Fruit fly (Drosophila melanogaster) whole organism, prepupa: ENCODE results near the gene fzo.

ENCODE experiments used
- Blimp-1 ChIP-seq: fragments of 200-800 bp; sonication (Bioruptor generic); optimal IDR thresholded peaks from 3 replicates; lab custom pipeline; 2017; ENCODE audit warnings: missing biosample characterization, missing genetic modification characterization, mild to moderate bottlenecking, moderate library complexity, missing genetic modification reagents
- CG11294 ChIP-seq: fragments of 200-800 bp; sonication (Bioruptor generic); IDR thresholded peaks from 2 replicates; pipeline ENCODE4 v1.3.6; 2022; ENCODE audit warnings: missing biosample characterization, missing genetic modification characterization
- CG11762 ChIP-seq: fragments of 200-800 bp; sonication (Bioruptor generic); optimal IDR thresholded peaks from 3 replicates; lab custom pipeline; 2016; ENCODE audit warnings: missing biosample characterization, missing genetic modification characterization; ENCODE audit not compliant: insufficient read depth
- CG11902 ChIP-seq: fragments of 200-800 bp; sonication (Bioruptor generic); optimal IDR thresholded peaks from 3 replicates; lab custom pipeline; 2016; ENCODE audit warnings: missing biosample characterization, missing genetic modification characterization
- CG1621 ChIP-seq: fragments of 200-800 bp; sonication (Bioruptor generic); optimal IDR thresholded peaks from 3 replicates; lab custom pipeline; 2018; ENCODE audit warnings: missing biosample characterization, mild to moderate bottlenecking, missing genetic modification characterization
- CG6163 ChIP-seq: fragments of 200-800 bp; sonication (Bioruptor generic); IDR thresholded peaks from 3 replicates; pipeline ENCODE4 v1.3.6; 2022; ENCODE audit warnings: missing biosample characterization, missing genetic modification characterization
- CG6792 ChIP-seq: fragments of 200-800 bp; sonication (Bioruptor generic); optimal IDR thresholded peaks from 3 replicates; lab custom pipeline; 2016; ENCODE audit warnings: missing biosample characterization, missing genetic modification characterization
- CG7368 ChIP-seq: fragments of 200-800 bp; sonication (Bioruptor generic); optimal IDR thresholded peaks from 3 replicates; lab custom pipeline; 2016; ENCODE audit warnings: missing biosample characterization, missing genetic modification characterization
- CG8119 ChIP-seq: fragments of 200-800 bp; sonication (Bioruptor generic); IDR thresholded peaks from 3 replicates; pipeline ENCODE4 v1.3.6; 2022; ENCODE audit warnings: missing biosample characterization, missing genetic modification characterization
- CG9139 ChIP-seq: fragments of 200-800 bp; sonication (Bioruptor generic); optimal IDR thresholded peaks from 3 replicates; lab custom pipeline; 2017; ENCODE audit warnings: missing biosample characterization, mild to moderate bottlenecking, missing genetic modification characterization
- Eip75B ChIP-seq: fragments of 200-800 bp; sonication (Bioruptor generic); optimal IDR thresholded peaks from 3 replicates; lab custom pipeline; 2016; ENCODE audit warnings: missing biosample characterization, missing genetic modification characterization
- Eip78C ChIP-seq: fragments of 200-800 bp; sonication (Bioruptor generic); peaks from one replicate; lab custom pipeline; 2016; ENCODE audit warnings: missing biosample characterization, missing genetic modification characterization
- Ets96B ChIP-seq: fragments of 200-800 bp; optimal IDR thresholded peaks from 2 replicates; lab custom pipeline; 2019; ENCODE audit warnings: missing biosample characterization, mild to moderate bottlenecking, missing genetic modification characterization, moderate library complexity
- Sox15 ChIP-seq: fragments of 200-800 bp; sonication (Bioruptor generic); optimal IDR thresholded peaks from 3 replicates; lab custom pipeline; 2016; ENCODE audit warnings: missing biosample characterization, missing genetic modification characterization
- acj6 ChIP-seq: fragments of 200-800 bp; sonication (Bioruptor generic); optimal IDR thresholded peaks from 3 replicates; lab custom pipeline; 2016; ENCODE audit warnings: missing biosample characterization, missing genetic modification characterization
- cyc ChIP-seq: fragments of 200-800 bp; sonication (Bioruptor generic); optimal IDR thresholded peaks from 3 replicates; lab custom pipeline; 2016; ENCODE audit warnings: missing biosample characterization, missing genetic modification characterization
- dsx ChIP-seq: fragments of 200-800 bp; optimal IDR thresholded peaks from 3 replicates; lab custom pipeline; 2019; ENCODE audit warnings: missing biosample characterization, mild to moderate bottlenecking, missing genetic modification characterization, moderate library complexity; ENCODE audit not compliant: poor library complexity, severe bottlenecking
- eg ChIP-seq: fragments of 200-800 bp; sonication (Bioruptor generic); IDR thresholded peaks from 3 replicates; pipeline ENCODE4 v1.3.6; 2022; ENCODE audit warnings: missing biosample characterization, missing genetic modification characterization
- fd59A ChIP-seq: fragments of 200-800 bp; sonication (Bioruptor generic); optimal IDR thresholded peaks from 2 replicates; lab custom pipeline; 2017; ENCODE audit warnings: missing biosample characterization, mild to moderate bottlenecking, missing genetic modification characterization, missing genetic modification reagents
- fkh ChIP-seq: fragments of 200-800 bp; sonication (Bioruptor generic); optimal IDR thresholded peaks from 3 replicates; lab custom pipeline; 2017; ENCODE audit warnings: missing biosample characterization, mild to moderate bottlenecking, missing genetic modification characterization, moderate library complexity
- lz ChIP-seq: fragments of 200-800 bp; sonication (Bioruptor generic); optimal IDR thresholded peaks from 3 replicates; lab custom pipeline; 2016; ENCODE audit warnings: missing biosample characterization, missing genetic modification characterization
- net ChIP-seq: fragments of 200-800 bp; sonication (Bioruptor generic); optimal IDR thresholded peaks from 3 replicates; lab custom pipeline; 2016; ENCODE audit warnings: missing biosample characterization, missing genetic modification characterization
- pdm3 ChIP-seq: fragments of 200-800 bp; sonication (Bioruptor generic); optimal IDR thresholded peaks from 3 replicates; lab custom pipeline; 2016; ENCODE audit warnings: missing biosample characterization, missing genetic modification characterization
- spab ChIP-seq: fragments of 200-800 bp; sonication (Bioruptor generic); optimal IDR thresholded peaks from 2 replicates; lab custom pipeline; 2017; ENCODE audit warnings: missing biosample characterization, mild to moderate bottlenecking, missing genetic modification characterization, missing genetic modification reagents
- svp ChIP-seq: fragments of 200-800 bp; sonication (Bioruptor generic); peaks from one replicate; lab custom pipeline; 2016; ENCODE audit warnings: missing biosample characterization, missing genetic modification characterization

The fzo gene

dm6 chr3R:23189958-23190900 lies 13.6 kb downstream of the fzo start (continued):
- TF ChIP-seq Eip75B (GFP tag; lab: Kevin White, UChicago), result peak; percentile 91
- TF ChIP-seq Sox15 (GFP tag; lab: Kevin White, UChicago), result peak; percentile 86
- peak; percentile 62 for TF ChIP-seq CG8119
- peak; percentile 91 for TF ChIP-seq pdm3 (GFP tag; lab: Kevin White, UChicago)
- TF ChIP-seq Blimp-1 (GFP tag; lab: Kevin White, UChicago), result peak; percentile 71
- peak; percentile 71 for TF ChIP-seq spab (GFP tag; lab: Kevin White, UChicago)
- peak; percentile 67 for TF ChIP-seq fd59A (GFP tag; lab: Kevin White, UChicago)
- TF ChIP-seq cyc, result peak; percentile 87
- TF ChIP-seq net (GFP tag; lab: Kevin White, UChicago), result peak; percentile 78
- TF ChIP-seq CG6792, result peak; percentile 88
- TF ChIP-seq CG6163 (GFP tag; lab: Robert Waterston, UW), result peak; percentile 89
- peak; percentile 100 for TF ChIP-seq dsx (GFP tag; lab: Kevin White, UChicago)
- TF ChIP-seq CG11762 (GFP tag; lab: Kevin White, UChicago), result peak; percentile 83

- TF ChIP-seq CG7368 (GFP tag; lab: Kevin White, UChicago), result no peak
- TF ChIP-seq CG9139 (GFP tag; lab: Kevin White, UChicago), result no peak
- no peak for TF ChIP-seq CG11902 (GFP tag; lab: Kevin White, UChicago)
- TF ChIP-seq CG1621 (tag; lab: Kevin White, UChicago), result no peak
- TF ChIP-seq svp (GFP tag; lab: Kevin White, UChicago), result peak; percentile 99
Observed at dm6 chr3R:23189143-23189957, 14.5 kb downstream of the fzo start.

- TF ChIP-seq Eip78C (peak; percentile 43), acj6 (GFP tag; lab: Kevin White, UChicago) (no peak), spab (GFP tag; lab: Kevin White, UChicago) (no peak)
Observed at dm6 chr3R:23181714-23182337, 22.0 kb downstream of the fzo start.

- no peak for TF ChIP-seq CG7368 (GFP tag; lab: Kevin White, UChicago)
- TF ChIP-seq Ets96B, result no peak
- peak; percentile 89 for TF ChIP-seq svp (GFP tag; lab: Kevin White, UChicago)
Observed at dm6 chr3R:23180980-23181630, 22.7 kb downstream of the fzo start.

dm6 chr3R:23179336-23179735 lies 24.5 kb downstream of the fzo start:
- TF ChIP-seq fkh, result peak; percentile 21
- peak; percentile 25 for TF ChIP-seq Eip78C
- no peak for TF ChIP-seq lz

- TF ChIP-seq CG11294 (GFP tag; lab: Robert Waterston, UW) (no peak), eg (GFP tag; lab: Robert Waterston, UW) (0 out of 3 replicates have a peak, but pooled peaks have one; percentile 15), acj6 (GFP tag; lab: Kevin White, UChicago) (no peak), Eip78C (peak; percentile 39), svp (GFP tag; lab: Kevin White, UChicago) (peak; percentile 7), fkh (peak; percentile 81)
Observed at dm6 chr3R:23178052-23178591, 25.7 kb downstream of the fzo start.
